Worm (Caenorhabditis elegans) whole organism, young adult: ENCODE measurements around the gene ceh-23.
"Not testable (repeated sequence)": the region's sequence is repeated elsewhere in the genome, so short reads cannot be mapped to it uniquely, and the experiment has no call there.

Source experiments
- B0035.1 ChIP-seq: sonication (generic microtip); optimal IDR thresholded peaks from 2 replicates; lab custom pipeline; 2016; ENCODE audit warnings: missing genetic modification characterization, mild to moderate bottlenecking, missing compliant biosample characterization, missing genotype, missing genetic modification reagents
- B0261.1 ChIP-seq: sonication (generic microtip); optimal IDR thresholded peaks from 2 replicates; lab custom pipeline; 2016; ENCODE audit warnings: mild to moderate bottlenecking, missing genetic modification characterization, moderate library complexity, missing compliant biosample characterization
- B0336.3 ChIP-seq: fragments of 200-800 bp; sonication (Bioruptor generic); IDR thresholded peaks from 2 replicates; pipeline ENCODE4 v1.3.6; 2022; ENCODE audit warnings: missing genetic modification characterization, missing compliant biosample characterization
- F22D6.2 ChIP-seq: sonication (generic microtip); optimal IDR thresholded peaks from 2 replicates; lab custom pipeline; 2016; ENCODE audit warnings: mild to moderate bottlenecking, missing genetic modification characterization, missing compliant biosample characterization
- F37B4.10 ChIP-seq: fragments of 200-800 bp; sonication (Bioruptor generic); IDR thresholded peaks from 2 replicates; pipeline ENCODE4 v1.3.6; 2022; ENCODE audit warnings: missing genetic modification characterization, missing compliant biosample characterization
- F57A8.1 ChIP-seq: fragments of 200-800 bp; sonication (Bioruptor generic); optimal IDR thresholded peaks from 2 replicates; lab custom pipeline; 2018; ENCODE audit warnings: mild to moderate bottlenecking, missing genetic modification characterization, moderate library complexity, missing compliant biosample characterization
- Y53F4B.3 ChIP-seq: fragments of 200-800 bp; sonication (Bioruptor generic); IDR thresholded peaks from 2 replicates; pipeline ENCODE4 v1.3.6; 2022; ENCODE audit warnings: missing genetic modification reagents, missing genetic modification characterization, missing compliant biosample characterization
- Y53G8AR.9 ChIP-seq: fragments of 200-800 bp; sonication (Bioruptor generic); conservative IDR thresholded peaks from 2 replicates; pipeline ENCODE4 v1.3.6; 2022; ENCODE audit warnings: missing genetic modification reagents, missing genetic modification characterization, missing compliant biosample characterization
- Y67H2A.10 ChIP-seq: fragments of 200-800 bp; sonication (Bioruptor generic); conservative IDR thresholded peaks from 2 replicates; pipeline ENCODE4 v1.3.6; 2022; ENCODE audit warnings: missing genetic modification reagents, missing genetic modification characterization, missing compliant biosample characterization
- Y95B8A.8 ChIP-seq: fragments of 200-800 bp; sonication (Bioruptor generic); IDR thresholded peaks from 2 replicates; pipeline ENCODE4 v1.3.6; 2022; ENCODE audit warnings: missing genetic modification reagents, missing genetic modification characterization, missing compliant biosample characterization
- akir-1 ChIP-seq: fragments of 200-800 bp; sonication (Bioruptor generic); optimal IDR thresholded peaks from 2 replicates; lab custom pipeline; 2018; ENCODE audit warnings: mild to moderate bottlenecking, missing genetic modification characterization, moderate library complexity, missing compliant biosample characterization
- attf-5 ChIP-seq: fragments of 200-800 bp; sonication (Bioruptor generic); optimal IDR thresholded peaks from 2 replicates; lab custom pipeline; 2018; ENCODE audit warnings: mild to moderate bottlenecking, missing genetic modification characterization, missing compliant biosample characterization
- bed-2 ChIP-seq: fragments of 200-800 bp; sonication (Bioruptor generic); IDR thresholded peaks from 2 replicates; pipeline ENCODE4 v1.3.6; 2022; ENCODE audit warnings: missing genetic modification reagents, missing genetic modification characterization, missing compliant biosample characterization
- dpl-1 ChIP-seq: fragments of 150-350 bp; optimal IDR thresholded peaks from 2 replicates; lab custom pipeline; 2014; ENCODE audit warnings: missing biosample characterization, missing genetic modification reagents, missing genetic modification characterization
- efl-1 ChIP-seq: fragments of 150-350 bp; optimal IDR thresholded peaks from 2 replicates; lab custom pipeline; 2014; ENCODE audit warnings: missing biosample characterization, missing genetic modification reagents, missing genetic modification characterization
- egl-44 ChIP-seq: fragments of 200-800 bp; sonication (Bioruptor generic); IDR thresholded peaks from 2 replicates; pipeline ENCODE4 v1.3.6; 2022; ENCODE audit warnings: missing genetic modification reagents, missing genetic modification characterization, missing compliant biosample characterization
- ekl-4 ChIP-seq: fragments of 200-800 bp; sonication (Bioruptor generic); IDR thresholded peaks from 2 replicates; pipeline ENCODE4 v1.3.6; 2022; ENCODE audit warnings: missing genetic modification reagents, missing genetic modification characterization, missing compliant biosample characterization
- lin-26 ChIP-seq: fragments of 200-800 bp; sonication (Bioruptor generic); IDR thresholded peaks from 2 replicates; pipeline ENCODE4 v1.3.6; 2022; ENCODE audit warnings: missing genetic modification reagents, missing genetic modification characterization, missing compliant biosample characterization
- lir-1 ChIP-seq: fragments of 200-800 bp; sonication (Bioruptor generic); conservative IDR thresholded peaks from 2 replicates; pipeline ENCODE4 v1.3.6; 2022; ENCODE audit warnings: missing genetic modification reagents, missing genetic modification characterization, missing compliant biosample characterization
- lsl-1 ChIP-seq: fragments of 200-800 bp; sonication (Bioruptor generic); optimal IDR thresholded peaks from 2 replicates; lab custom pipeline; 2018; ENCODE audit warnings: mild to moderate bottlenecking, missing genetic modification characterization, moderate library complexity, missing compliant biosample characterization
- madf-6 ChIP-seq: fragments of 200-800 bp; sonication (Bioruptor generic); IDR thresholded peaks from 2 replicates; pipeline ENCODE4 v1.3.6; 2022; ENCODE audit warnings: missing genetic modification reagents, missing genetic modification characterization, missing compliant biosample characterization
- mxl-1 ChIP-seq: sonication (generic microtip); optimal IDR thresholded peaks from 2 replicates; lab custom pipeline; 2016; ENCODE audit warnings: missing genetic modification characterization, missing compliant biosample characterization
- nfya-2 ChIP-seq: fragments of 200-800 bp; sonication (Bioruptor generic); IDR thresholded peaks from 2 replicates; pipeline ENCODE4 v1.3.6; 2022; ENCODE audit warnings: missing genetic modification reagents, missing genetic modification characterization, missing compliant biosample characterization
- pbrm-1 ChIP-seq: fragments of 200-800 bp; sonication (Bioruptor generic); IDR thresholded peaks from 2 replicates; pipeline ENCODE4 v1.3.6; 2022; ENCODE audit warnings: missing genetic modification reagents, missing genetic modification characterization, missing compliant biosample characterization
- repo-1 ChIP-seq: sonication (generic microtip); optimal IDR thresholded peaks from 2 replicates; lab custom pipeline; 2017; ENCODE audit warnings: mild to moderate bottlenecking, missing genetic modification characterization, missing compliant biosample characterization
- rpc-1 ChIP-seq, 2 experiments: fragments of 150-350 bp in 1 of 2; sonication (generic microtip) in 1 of 2; optimal IDR thresholded peaks; 2 replicates each; lab custom pipeline; 2014 to 2018; ENCODE audit warnings: missing biosample characterization in 1 of 2, missing genetic modification characterization in 1 of 2, missing genetic modification reagents in 1 of 2, missing genotype in 1 of 2
- sdz-38 ChIP-seq: sonication (generic microtip); optimal IDR thresholded peaks from 2 replicates; lab custom pipeline; 2016; ENCODE audit warnings: missing genotype, missing genetic modification characterization, missing compliant biosample characterization
- sea-2 ChIP-seq: fragments of 200-800 bp; sonication (Bioruptor generic); IDR thresholded peaks from 2 replicates; pipeline ENCODE4 v1.3.6; 2022; ENCODE audit warnings: missing genetic modification characterization, missing compliant biosample characterization
- snpc-1.1 ChIP-seq: sonication (generic microtip); optimal IDR thresholded peaks from 2 replicates; lab custom pipeline; 2017; ENCODE audit warnings: missing genetic modification characterization, mild to moderate bottlenecking, missing compliant biosample characterization, antibody characterized with exemption, moderate library complexity, missing genotype, missing genetic modification reagents; ENCODE audit not compliant: insufficient read depth
- snpc-3.4 ChIP-seq: sonication (generic microtip); optimal IDR thresholded peaks from 2 replicates; lab custom pipeline; 2017; ENCODE audit warnings: missing genetic modification characterization, mild to moderate bottlenecking, missing compliant biosample characterization, antibody characterized with exemption, moderate library complexity, missing genotype, missing genetic modification reagents
- snpc-4 ChIP-seq, 5 experiments: fragments of 150-350 bp in 1 of 5; sonication (generic microtip) in 4 of 5; optimal IDR thresholded peaks; 2 replicates each; lab custom pipeline; 2014 to 2018; ENCODE audit warnings: missing genetic modification characterization in 5 of 5, missing biosample characterization in 3 of 5, antibody characterized with exemption in 2 of 5, mild to moderate bottlenecking in 2 of 5, missing compliant biosample characterization in 2 of 5, missing genotype in 2 of 5, moderate library complexity in 2 of 5, missing genetic modification reagents in 1 of 5
- tbp1 ChIP-seq: fragments of 200-800 bp; sonication (Bioruptor generic); optimal IDR thresholded peaks from 2 replicates; lab custom pipeline; 2018; ENCODE audit warnings: mild to moderate bottlenecking, missing genetic modification characterization, missing compliant biosample characterization
- unc-130 ChIP-seq: sonication (generic microtip); optimal IDR thresholded peaks from 2 replicates; lab custom pipeline; 2016; ENCODE audit warnings: missing genetic modification reagents, missing genetic modification characterization, missing compliant biosample characterization
- unc-62 ChIP-seq: fragments of 150-350 bp; optimal IDR thresholded peaks from 2 replicates; lab custom pipeline; 2014; ENCODE audit warnings: missing biosample characterization, missing genetic modification reagents, missing genetic modification characterization
- zfh-2 ChIP-seq: fragments of 200-800 bp; sonication (Bioruptor generic); conservative IDR thresholded peaks from 2 replicates; pipeline ENCODE4 v1.3.6; 2022; ENCODE audit warnings: missing genetic modification reagents, missing genetic modification characterization, missing compliant biosample characterization
- ztf-18 ChIP-seq: sonication (generic microtip); optimal IDR thresholded peaks from 2 replicates; lab custom pipeline; 2016; ENCODE audit warnings: missing genotype, mild to moderate bottlenecking, missing genetic modification characterization, missing compliant biosample characterization
- ztf-25 ChIP-seq: fragments of 200-800 bp; sonication (Bioruptor generic); IDR thresholded peaks from 2 replicates; pipeline ENCODE4 v1.3.6; 2022; ENCODE audit warnings: missing genetic modification reagents, missing genetic modification characterization, missing compliant biosample characterization
- ztf-28 ChIP-seq: fragments of 200-800 bp; sonication (Bioruptor generic); IDR thresholded peaks from 2 replicates; pipeline ENCODE4 v1.3.6; 2022; ENCODE audit warnings: missing genetic modification reagents, missing genetic modification characterization, missing compliant biosample characterization

ceh-23 gene

DNA sequence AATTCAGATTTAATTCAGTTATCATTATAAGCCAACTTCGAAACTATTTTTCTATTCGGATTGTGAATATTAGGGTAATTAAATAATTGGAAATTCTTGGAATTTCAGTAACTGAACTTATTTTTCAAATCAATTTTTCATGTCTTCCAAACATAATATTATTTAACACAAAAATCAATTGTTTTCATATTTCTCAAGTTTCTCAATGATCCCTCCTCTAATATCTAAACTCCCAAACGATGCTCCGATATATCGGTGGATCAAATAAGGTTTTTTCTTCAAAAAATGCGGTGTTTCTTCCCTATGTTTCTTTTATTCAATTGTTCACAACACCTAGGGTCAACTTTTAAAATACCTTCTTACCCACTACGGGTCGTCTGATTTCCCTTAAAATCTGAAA, 22.9 kb upstream of the ceh-23 start:
- TF ChIP-seq lsl-1 (no peak), repo-1 (tag; lab: Kevin White, UChicago) (no peak), zfh-2 (GFP tag; lab: Robert Waterston, UW) (no peak), mxl-1 (tag; lab: Kevin White, UChicago) (no peak), Y53G8AR.9 (GFP tag; lab: Robert Waterston, UW) (no peak), ztf-18 (no peak), ekl-4 (GFP tag; lab: Robert Waterston, UW) (no peak), B0035.1 (tag; lab: Kevin White, UChicago) (no peak)
- TF ChIP-seq, all 124 proteins: peak for 0

DNA sequence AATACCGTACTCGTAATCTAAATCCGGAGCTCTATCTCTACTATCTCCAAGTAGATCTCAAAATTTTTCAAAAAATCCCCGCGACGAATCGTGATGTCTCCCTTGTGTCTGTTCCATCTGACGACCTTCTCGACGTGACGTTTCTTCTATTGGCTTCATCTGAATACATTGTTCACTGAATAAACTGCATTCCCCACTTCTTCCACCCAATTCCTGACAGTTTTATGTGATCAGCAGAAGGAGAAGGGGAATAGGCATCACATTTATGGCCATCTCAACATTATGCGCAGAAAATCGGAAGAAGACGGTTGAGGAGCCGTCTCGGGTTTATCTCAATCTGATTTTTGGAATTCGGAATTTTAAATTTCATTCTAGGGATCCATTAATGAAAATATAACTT, 20.4 kb upstream of the ceh-23 start:
- no peak for TF ChIP-seq F37B4.10 (GFP tag; lab: Robert Waterston, UW)
- no peak for TF ChIP-seq unc-130
- no peak for TF ChIP-seq F22D6.2 (tag; lab: Kevin White, UChicago)
- no peak for TF ChIP-seq Y53F4B.3
- TF ChIP-seq lir-1 (GFP tag; lab: Robert Waterston, UW) = no peak
- no peak for TF ChIP-seq B0336.3 (GFP tag; lab: Robert Waterston, UW)
- TF ChIP-seq ztf-25 = no peak
- TF ChIP-seq bed-2 = no peak
- TF ChIP-seq pbrm-1 (GFP tag; lab: Robert Waterston, UW) = no peak
- no peak for TF ChIP-seq F57A8.1 (GFP tag; lab: Kevin White, UChicago)
- no peak for TF ChIP-seq madf-6 (GFP tag; lab: Robert Waterston, UW)
- no peak for TF ChIP-seq Y53G8AR.9 (GFP tag; lab: Robert Waterston, UW)
- no peak for TF ChIP-seq lsl-1
- TF ChIP-seq, all 124 proteins: peak for 0

DNA sequence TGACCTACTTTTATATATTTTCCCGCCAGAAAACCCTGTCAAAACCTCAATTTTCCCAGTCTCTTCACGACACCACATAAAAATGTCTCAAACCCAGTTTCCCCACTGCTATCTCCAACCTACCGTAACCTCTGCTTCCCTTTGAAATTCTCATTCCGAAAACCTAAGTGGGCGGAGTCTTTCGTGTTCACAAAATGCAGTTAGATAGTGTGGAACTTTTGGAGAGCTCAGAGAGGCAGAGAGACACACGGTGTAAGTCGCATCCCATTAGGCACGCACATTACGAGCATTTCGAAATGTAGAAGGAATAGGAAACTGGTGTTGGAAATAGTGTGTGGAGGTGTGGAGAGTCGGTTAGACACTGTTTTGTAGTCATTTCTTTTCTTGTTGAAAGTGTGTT, 19.5 kb upstream of the ceh-23 start:
- TF ChIP-seq F22D6.2 (tag; lab: Kevin White, UChicago) (no peak), ztf-28 (GFP tag; lab: Robert Waterston, UW) (no peak), efl-1 (GFP tag; lab: Kevin White, UChicago) (no peak), nfya-2 (GFP tag; lab: Robert Waterston, UW) (no peak), zfh-2 (GFP tag; lab: Robert Waterston, UW) (no peak)

DNA sequence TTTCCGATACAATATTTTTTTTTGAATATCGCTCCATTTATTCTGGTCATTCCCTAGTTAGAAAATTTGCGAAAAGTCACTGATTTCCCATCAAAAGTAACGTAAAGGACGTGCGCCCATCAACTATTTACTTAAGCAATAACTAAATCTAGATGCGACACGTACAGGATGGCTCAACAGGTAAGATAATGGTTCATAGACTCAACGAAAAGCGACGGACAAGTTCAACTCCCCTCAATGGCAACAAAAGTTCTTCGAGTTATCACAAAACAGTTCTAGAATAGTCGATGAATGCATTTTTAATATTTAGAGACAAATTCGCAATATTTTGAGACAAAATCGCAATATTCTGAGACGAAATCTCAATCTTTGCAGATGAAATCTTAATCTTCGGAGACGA, 18.3 kb upstream of the ceh-23 start:
- TF ChIP-seq rpc-1 (optimal IDR thresholded peaks at IDR 0.05; lab: Kevin White, UChicago) = not testable (repeated sequence)
- peak; percentile 44 for TF ChIP-seq rpc-1 (tag; optimal IDR thresholded peaks at IDR 0.05; lab: Kevin White, UChicago)
- TF ChIP-seq B0261.1 (tag; lab: Kevin White, UChicago) = peak; percentile 43
- TF ChIP-seq tbp1 (GFP tag; lab: Kevin White, UChicago) = peak; percentile 39
- peak; percentile 74; the same call in 1 of the 2 replicates for TF ChIP-seq lin-26

DNA sequence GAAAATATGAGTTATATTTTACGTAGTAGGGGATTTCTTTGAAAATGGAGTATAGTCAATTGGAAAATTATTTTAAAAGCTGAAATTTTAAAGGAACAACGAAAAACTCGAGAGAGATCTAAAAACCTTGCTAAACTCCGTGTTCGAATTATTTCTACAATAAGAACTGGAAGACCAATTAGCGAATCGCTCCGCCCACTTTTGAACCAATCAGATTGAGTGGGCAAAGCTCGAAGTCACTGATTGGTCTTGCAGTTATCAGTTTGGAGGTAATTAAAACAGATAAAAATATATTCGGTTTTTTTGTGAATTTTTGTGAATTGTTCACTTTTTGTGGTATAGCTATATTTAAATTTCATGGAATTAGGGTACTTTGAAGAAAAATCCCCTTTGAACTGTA, 16.1 kb upstream of the ceh-23 start:
- TF ChIP-seq egl-44 (GFP tag; lab: Robert Waterston, UW) (no peak), snpc-1.1 (tag; lab: Kevin White, UChicago) (no peak), Y67H2A.10 (GFP tag; lab: Robert Waterston, UW) (no peak), sdz-38 (no peak), ztf-28 (GFP tag; lab: Robert Waterston, UW) (no peak), Y95B8A.8 (no peak), unc-62 (GFP tag; lab: Kevin White, UChicago) (no peak), snpc-3.4 (no peak), dpl-1 (GFP tag; lab: Kevin White, UChicago) (no peak), B0035.1 (tag; lab: Kevin White, UChicago) (no peak), madf-6 (GFP tag; lab: Robert Waterston, UW) (no peak), sea-2 (GFP tag; lab: Robert Waterston, UW) (no peak), akir-1 (GFP tag; lab: Kevin White, UChicago) (no peak), snpc-4 (GFP tag; optimal IDR thresholded peaks at IDR 0.05; lab: Kevin White, UChicago) (no peak), snpc-4 (tag; optimal IDR thresholded peaks at IDR 0.05; lab: Kevin White, UChicago) (no peak), unc-130 (no peak), attf-5 (GFP tag; lab: Kevin White, UChicago) (no peak), zfh-2 (GFP tag; lab: Robert Waterston, UW) (no peak)
